Worm (Caenorhabditis elegans) whole organism, L4/young adult: ENCODE results near the gene C29E4.9.

Experiments used
- W03F9.2 ChIP-seq: fragments of 150-350 bp; optimal IDR thresholded peaks from 2 replicates; lab custom pipeline; 2014; ENCODE audit warnings: missing biosample characterization, missing genetic modification characterization
- dao-5 ChIP-seq: sonication (generic microtip); optimal IDR thresholded peaks from 2 replicates; lab custom pipeline; 2016; ENCODE audit warnings: missing genotype, missing genetic modification characterization, moderate library complexity, missing compliant biosample characterization
- him-1 ChIP-seq: sonication (generic microtip); optimal IDR thresholded peaks from 2 replicates; lab custom pipeline; 2016; ENCODE audit warnings: missing genotype, missing genetic modification reagents, missing genetic modification characterization, missing compliant biosample characterization

Gene C29E4.9

ce11 chrIII:7913488-7913887 is 43.4 kb downstream of the C29E4.9 start, which contains the start of gene ZK688.12:
TSS of gene ZK688.12 (minus strand) at chrIII:7913588.
- TF ChIP-seq W03F9.2 (tag; lab: Kevin White, UChicago) (no peak), dao-5 (tag; lab: Kevin White, UChicago) (no peak), him-1 (tag; lab: Kevin White, UChicago) (no peak)

- TF ChIP-seq him-1 (tag; lab: Kevin White, UChicago): no peak
- no peak for TF ChIP-seq dao-5 (tag; lab: Kevin White, UChicago)
- TF ChIP-seq W03F9.2 (tag; lab: Kevin White, UChicago): no peak
Measured at ce11 chrIII:7911621-7912020, 45.2 kb downstream of the C29E4.9 start, which contains the start of gene ZK688.7. TSS of gene ZK688.7 (minus strand) at chrIII:7911634.

ce11 chrIII:7909263-7909662 is 47.6 kb downstream of the C29E4.9 start, which contains the start of gene ZK688.1:
TSS of gene ZK688.1 (plus strand) at chrIII:7909563.
- TF ChIP-seq him-1 (tag; lab: Kevin White, UChicago) (no peak), dao-5 (tag; lab: Kevin White, UChicago) (no peak), W03F9.2 (tag; lab: Kevin White, UChicago) (no peak)

- TF ChIP-seq him-1 (tag; lab: Kevin White, UChicago): no peak
- TF ChIP-seq W03F9.2 (tag; lab: Kevin White, UChicago): no peak
- no peak for TF ChIP-seq dao-5 (tag; lab: Kevin White, UChicago)
Measured at ce11 chrIII:7907515-7907914, 49.4 kb downstream of the C29E4.9 start, which contains the start of gene pcp-5. TSS of gene pcp-5 (minus strand) at chrIII:7907615.
